Worm (Caenorhabditis elegans) whole organism, L1 larva: ENCODE results near the gene srt-28.

Experiments used
- aly-2 ChIP-seq: fragments of 150-350 bp; optimal IDR thresholded peaks from 2 replicates; lab custom pipeline; 2014; ENCODE audit warnings: missing biosample characterization, missing genetic modification characterization
- ama-1 ChIP-seq: fragments of 150-350 bp; optimal IDR thresholded peaks from 2 replicates; lab custom pipeline; 2014
- fos-1 ChIP-seq: fragments of 150-350 bp; optimal IDR thresholded peaks from 2 replicates; lab custom pipeline; 2014; ENCODE audit warnings: missing biosample characterization, missing genetic modification characterization
- lin-39 ChIP-seq: fragments of 150-350 bp; optimal IDR thresholded peaks from 2 replicates; lab custom pipeline; 2014; ENCODE audit warnings: missing biosample characterization, missing genetic modification reagents, missing genetic modification characterization
- lsy-2 ChIP-seq, 2 experiments: fragments of 150-350 bp; optimal IDR thresholded peaks; 2 replicates each; lab custom pipeline; 2014; ENCODE audit warnings: missing biosample characterization in 2 of 2, missing genetic modification characterization in 2 of 2
- mdl-1 ChIP-seq, 2 experiments: fragments of 150-350 bp; optimal IDR thresholded peaks; 2 replicates each; lab custom pipeline; 2014 to 2017; ENCODE audit warnings: missing biosample characterization in 2 of 2, missing genetic modification characterization in 2 of 2, inconsistent platforms in 1 of 2
- nhr-11 ChIP-seq: fragments of 150-350 bp; optimal IDR thresholded peaks from 2 replicates; lab custom pipeline; 2014; ENCODE audit warnings: missing biosample characterization, missing genetic modification characterization
- nhr-77 ChIP-seq: fragments of 150-350 bp; optimal IDR thresholded peaks from 2 replicates; lab custom pipeline; 2014; ENCODE audit warnings: missing biosample characterization, missing genetic modification characterization
- vab-15 ChIP-seq: sonication (generic microtip); optimal IDR thresholded peaks from 2 replicates; lab custom pipeline; 2017; ENCODE audit warnings: missing genotype, mild to moderate bottlenecking, missing genetic modification characterization, missing compliant biosample characterization
- ztf-4 ChIP-seq: fragments of 150-350 bp; optimal IDR thresholded peaks from 2 replicates; lab custom pipeline; 2014; ENCODE audit warnings: missing biosample characterization, missing genetic modification characterization

DNA sequence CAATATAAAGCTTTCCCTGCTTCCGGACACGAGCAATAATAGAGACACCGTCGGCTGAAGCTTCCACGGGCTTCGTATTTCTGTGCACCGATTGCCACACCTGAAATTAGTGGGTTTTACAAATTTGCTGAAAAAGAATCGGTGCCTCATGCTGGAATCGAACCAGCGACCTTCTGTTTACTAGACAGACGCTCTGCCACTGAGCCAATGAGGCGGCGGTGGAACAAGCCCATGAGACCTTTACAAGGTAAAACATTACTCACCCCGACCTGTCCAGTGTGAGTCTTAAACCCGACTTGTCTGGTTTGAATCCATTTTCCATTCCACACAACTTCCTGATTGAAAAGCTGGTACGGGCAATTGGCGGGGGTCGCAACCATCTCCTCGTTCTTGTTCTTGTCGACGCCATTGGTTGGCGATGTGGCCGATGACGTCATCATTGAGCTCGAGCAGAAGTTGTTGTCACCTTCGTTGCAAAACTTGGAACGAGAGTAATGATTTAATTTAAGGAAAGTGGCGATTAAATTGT, 48.8 kb downstream of the srt-28 start, which contains the start of gene ndx-2:
- TF ChIP-seq fos-1 (tag; lab: Kevin White, UChicago) (no peak), mdl-1 (tag; optimal IDR thresholded peaks at IDR 0.05; lab: Kevin White, UChicago) (no peak), ztf-4 (tag; lab: Kevin White, UChicago) (no peak), nhr-11 (tag; lab: Kevin White, UChicago) (no peak), vab-15 (tag; lab: Kevin White, UChicago) (no peak), nhr-77 (tag; lab: Kevin White, UChicago) (no peak), ama-1 (no peak), lsy-2 (tag; optimal IDR thresholded peaks at IDR 0.05; lab: Kevin White, UChicago) (no peak), aly-2 (tag; lab: Kevin White, UChicago) (no peak), lin-39 (no peak)
